Fruit fly (Drosophila melanogaster): Measurements from ENCODE around the gene promL.

The promL gene

DNA sequence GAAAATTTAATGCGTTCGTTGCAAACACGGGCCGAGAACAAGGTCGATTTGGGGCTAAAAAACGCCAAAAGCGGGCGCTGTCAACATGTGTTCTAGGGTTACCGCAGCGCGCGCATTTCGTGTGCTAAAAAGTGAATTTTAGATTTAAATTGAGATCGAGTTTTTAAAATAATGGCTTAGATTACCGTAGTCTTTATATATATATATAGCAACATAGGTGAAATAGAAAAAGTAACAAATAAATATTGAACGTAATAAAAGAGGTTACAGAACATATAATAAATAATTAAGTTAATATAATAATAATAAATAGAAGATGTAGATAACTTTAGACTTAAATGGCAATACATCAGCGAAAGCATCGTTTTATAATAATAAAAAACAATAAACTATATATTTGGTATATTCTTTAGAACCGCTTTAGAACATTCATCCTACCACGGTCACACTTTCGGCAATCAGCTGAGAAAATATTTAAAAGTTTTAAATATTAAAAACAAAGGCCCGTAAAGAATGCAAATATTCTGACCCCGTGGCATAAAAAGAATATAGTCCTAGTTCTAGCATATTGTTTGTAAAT lies 15.9 kb upstream of the promL start, which contains the start of the genes CG11537 and Alg2 (continued):
- TF ChIP-seq crc (GFP tag; optimal IDR thresholded peaks at IDR 0.05): no peak
- no peak for TF ChIP-seq nau (GFP tag; optimal IDR thresholded peaks at IDR 0.05)
- TF ChIP-seq CG10565 (GFP tag; optimal IDR thresholded peaks at IDR 0.05): no peak
- TF ChIP-seq gce (GFP tag; IDR thresholded peaks at IDR 0.05): no peak
- TF ChIP-seq klu (GFP tag; IDR thresholded peaks at IDR 0.05): no peak
- TF ChIP-seq zfh1 (GFP tag; IDR thresholded peaks at IDR 0.05): no peak
- no peak for TF ChIP-seq sob (GFP tag; IDR thresholded peaks at IDR 0.05)
- TF ChIP-seq CG7928 (GFP tag; optimal IDR thresholded peaks at IDR 0.05): no peak
- peak; percentile 62; the same call in 2 of the 3 replicates for TF ChIP-seq row (GFP tag; IDR thresholded peaks at IDR 0.05)

- peak; percentile 8 for TF ChIP-seq lab (GFP tag; optimal IDR thresholded peaks at IDR 0.05)
- no peak for TF ChIP-seq Ets97D (GFP tag; optimal IDR thresholded peaks at IDR 0.05)
- no peak for TF ChIP-seq luna (GFP tag; optimal IDR thresholded peaks at IDR 0.05)
- TF ChIP-seq mirr (GFP tag; optimal IDR thresholded peaks at IDR 0.05): peak; percentile 49
- TF ChIP-seq CG12769 (tag; optimal IDR thresholded peaks at IDR 0.05): peak; percentile 30
- no peak for TF ChIP-seq HHEX (GFP tag; optimal IDR thresholded peaks at IDR 0.05)
- peak; percentile 5 for TF ChIP-seq HmgZ (tag; optimal IDR thresholded peaks at IDR 0.05)
- TF ChIP-seq CG8924 (tag; optimal IDR thresholded peaks at IDR 0.05): no peak
- TF ChIP-seq tap (tag; optimal IDR thresholded peaks at IDR 0.05): no peak
- no peak for TF ChIP-seq CG12744 (GFP tag; optimal IDR thresholded peaks at IDR 0.05)
- no peak for TF ChIP-seq bsh (GFP tag; optimal IDR thresholded peaks at IDR 0.05)
- no peak for TF ChIP-seq Dp (GFP tag; optimal IDR thresholded peaks at IDR 0.05)
- TF ChIP-seq CG34376 (GFP tag; optimal IDR thresholded peaks at IDR 0.05): peak; percentile 78
- no peak for TF ChIP-seq CG15269 (tag; optimal IDR thresholded peaks at IDR 0.05)
- TF ChIP-seq BtbVII (GFP tag; optimal IDR thresholded peaks at IDR 0.05): peak; percentile 11
- 0 out of 3 replicates have a peak, but pooled peaks have one; percentile 16 for TF ChIP-seq HLH4C (GFP tag; IDR thresholded peaks at IDR 0.05; ENCODE audit: partially characterized antibody)
- no peak for TF ChIP-seq dati (GFP tag; IDR thresholded peaks at IDR 0.05)
- no peak for TF ChIP-seq otp (GFP tag; IDR thresholded peaks at IDR 0.05)
- peak; percentile 79 for TF ChIP-seq CG3995 (GFP tag; optimal IDR thresholded peaks at IDR 0.05)
- no peak for TF ChIP-seq CG4820 (GFP tag; optimal IDR thresholded peaks at IDR 0.05)
- TF ChIP-seq CG9817 (tag; optimal IDR thresholded peaks at IDR 0.05): no peak
- TF ChIP-seq sug (tag; optimal IDR thresholded peaks at IDR 0.05): peak; percentile 57
- TF ChIP-seq hbn (GFP tag; IDR thresholded peaks at IDR 0.05; ENCODE audit: partially characterized antibody): 0 out of 2 replicates have a peak, but pooled peaks have one; percentile 13
- no peak for TF ChIP-seq Bdp1 (GFP tag; optimal IDR thresholded peaks at IDR 0.05)
- TF ChIP-seq seq (GFP tag; IDR thresholded peaks at IDR 0.05): no peak
- TF ChIP-seq grn (GFP tag; optimal IDR thresholded peaks at IDR 0.05): peak; percentile 34
- no peak for TF ChIP-seq CG12104 (GFP tag; optimal IDR thresholded peaks at IDR 0.05)
- 0 out of 2 replicates have a peak, but pooled peaks have one; percentile 14 for TF ChIP-seq Rx (GFP tag; IDR thresholded peaks at IDR 0.05)
- peak; percentile 16 for TF ChIP-seq Hmr (GFP tag; optimal IDR thresholded peaks at IDR 0.05)
- TF ChIP-seq CG8290 (GFP tag; optimal IDR thresholded peaks at IDR 0.05): no peak
- peak in 1 of 2 experiments; percentile 17 for TF ChIP-seq CG8290 (tag; optimal IDR thresholded peaks at IDR 0.05)
- TF ChIP-seq CG10147 (GFP tag; optimal IDR thresholded peaks at IDR 0.05): no peak
- TF ChIP-seq Xbp1 (GFP tag; optimal IDR thresholded peaks at IDR 0.05): peak; percentile 57
- TF ChIP-seq CG4617 (GFP tag; optimal IDR thresholded peaks at IDR 0.05; ENCODE audit: borderline replicate concordance): peak; percentile 46
- TF ChIP-seq shn (GFP tag; optimal IDR thresholded peaks at IDR 0.05): no peak
- TF ChIP-seq CG34224 (GFP tag; IDR thresholded peaks at IDR 0.05; ENCODE audit: partially characterized antibody): peak; percentile 38; the same call in 1 of the 3 replicates
- TF ChIP-seq lilli (GFP tag; optimal IDR thresholded peaks at IDR 0.05): no peak
- peak; percentile 55 for TF ChIP-seq CG10543 (GFP tag; optimal IDR thresholded peaks at IDR 0.05)
Observed at dm6 chr3L:3142516-3143382, 15.2 kb upstream of the promL start.
